5 worm cellular contexts compared by ENCODE assay signal in genomic region chrV:5838576-5839366, ce11.
TF ChIP-seq lines count a peak whose summit lies in the region.

F26F12.2 (minus strand) TSS chrV:5838613.

TF ChIP-seq in whole organism, L1 larva, 84 proteins besides CTCF, POLR2A, EP300 and RAD21 (continues in another document):
- TF ChIP-seq fkh-4 (tag; optimal IDR thresholded peaks at IDR 0.05; lab: Kevin White, UChicago; ENCODE audit: borderline replicate concordance) (no peak), efl-1 (optimal IDR thresholded peaks at IDR 0.05; lab: Kevin White, UChicago) (peak in 1 of 2 experiments; percentile 2), efl-1 (GFP tag; optimal IDR thresholded peaks at IDR 0.05 in 1 of 2; lab: Kevin White, UChicago) (peak in 1 of 2 experiments; percentile 90), nhr-47 (tag; optimal IDR thresholded peaks at IDR 0.05; lab: Kevin White, UChicago) (peak; percentile 36), unc-130 (tag; optimal IDR thresholded peaks at IDR 0.05; lab: Kevin White, UChicago) (no peak), pqm-1 (tag; optimal IDR thresholded peaks at IDR 0.05; lab: Kevin White, UChicago) (no peak), nhr-71 (tag; optimal IDR thresholded peaks at IDR 0.05; lab: Kevin White, UChicago) (peak; percentile 27), F16B12.6 (tag; optimal IDR thresholded peaks at IDR 0.05; lab: Kevin White, UChicago) (no peak), fkh-10 (GFP tag; optimal IDR thresholded peaks at IDR 0.05; lab: Kevin White, UChicago) (no peak), snu-23 (GFP tag; optimal IDR thresholded peaks at IDR 0.05; lab: Kevin White, UChicago) (peak; percentile 17), nhr-84 (tag; optimal IDR thresholded peaks at IDR 0.05; lab: Kevin White, UChicago) (no peak), tlp-1 (tag; optimal IDR thresholded peaks at IDR 0.05; lab: Kevin White, UChicago) (no peak), ama-1 (optimal IDR thresholded peaks at IDR 0.05; lab: Kevin White, UChicago) (peak; percentile 74), sup-37 (GFP tag; optimal IDR thresholded peaks at IDR 0.05; lab: Kevin White, UChicago) (peak; percentile 1), lin-39 (tag; optimal IDR thresholded peaks at IDR 0.05; lab: Kevin White, UChicago) (no peak), nhr-19 (GFP tag; conservative IDR thresholded peaks at IDR 0.05; lab: Robert Waterston, UW) (no peak), aly-2 (tag; optimal IDR thresholded peaks at IDR 0.05; lab: Kevin White, UChicago) (peak; percentile 30), nhr-85 (tag; lab: Kevin White, UChicago) (peak; percentile 32)

TF ChIP-seq in whole organism, L2 larva, 48 proteins besides CTCF, POLR2A, EP300 and RAD21 (continues in another document):
- TF ChIP-seq crh-2 (tag; optimal IDR thresholded peaks at IDR 0.05; lab: Kevin White, UChicago) = no peak
- no peak for TF ChIP-seq fos-1 (tag; optimal IDR thresholded peaks at IDR 0.05; lab: Kevin White, UChicago)
- TF ChIP-seq lin-11 (tag; optimal IDR thresholded peaks at IDR 0.05; lab: Kevin White, UChicago) = no peak
- TF ChIP-seq gmeb-1 (tag; optimal IDR thresholded peaks at IDR 0.05; lab: Kevin White, UChicago) = no peak
- TF ChIP-seq nhr-129 (tag; optimal IDR thresholded peaks at IDR 0.05; lab: Kevin White, UChicago) = peak; percentile 17
- peak; percentile 77 for TF ChIP-seq ama-1 (optimal IDR thresholded peaks at IDR 0.05; lab: Kevin White, UChicago)
- no peak for TF ChIP-seq Y55F3AM.14 (GFP tag; optimal IDR thresholded peaks at IDR 0.05; lab: Kevin White, UChicago)
- peak; percentile 30 for TF ChIP-seq C34F6.9 (tag; optimal IDR thresholded peaks at IDR 0.05; lab: Kevin White, UChicago)
- no peak for TF ChIP-seq lin-13 (GFP tag; optimal IDR thresholded peaks at IDR 0.05; lab: Kevin White, UChicago)
- TF ChIP-seq sma-3 (GFP tag; optimal IDR thresholded peaks at IDR 0.05; lab: Kevin White, UChicago) = peak; percentile 2
- TF ChIP-seq ztf-4 (tag; optimal IDR thresholded peaks at IDR 0.05; lab: Kevin White, UChicago) = peak; percentile 47
- no peak for TF ChIP-seq sem-4 (tag; optimal IDR thresholded peaks at IDR 0.05; lab: Kevin White, UChicago)
- TF ChIP-seq nhr-11 (tag; optimal IDR thresholded peaks at IDR 0.05; lab: Kevin White, UChicago) = no peak
- no peak for TF ChIP-seq nhr-6 (tag; optimal IDR thresholded peaks at IDR 0.05; lab: Kevin White, UChicago)
- TF ChIP-seq dmd-4 (tag; optimal IDR thresholded peaks at IDR 0.05; lab: Kevin White, UChicago) = no peak
- peak in 1 of 2 experiments; percentile 6 for TF ChIP-seq lsy-2 (tag; optimal IDR thresholded peaks at IDR 0.05; lab: Kevin White, UChicago)
- TF ChIP-seq nhr-21 (tag; optimal IDR thresholded peaks at IDR 0.05; lab: Kevin White, UChicago) = no peak
- peak; percentile 58 for TF ChIP-seq blmp-1 (tag; optimal IDR thresholded peaks at IDR 0.05; lab: Kevin White, UChicago; ENCODE audit: insufficient read depth)
- TF ChIP-seq egl-27 (tag; optimal IDR thresholded peaks at IDR 0.05; lab: Kevin White, UChicago) = no peak
- TF ChIP-seq ztf-11 (tag; optimal IDR thresholded peaks at IDR 0.05; lab: Kevin White, UChicago) = no peak

TF ChIP-seq in whole organism, L3 larva, 47 proteins besides CTCF, POLR2A, EP300 and RAD21:
- no peak for TF ChIP-seq daf-12 (tag; optimal IDR thresholded peaks at IDR 0.05; lab: Kevin White, UChicago)
- peak; percentile 45 for TF ChIP-seq nhr-23 (tag; optimal IDR thresholded peaks at IDR 0.05; lab: Kevin White, UChicago)
- TF ChIP-seq nhr-25 (tag; optimal IDR thresholded peaks at IDR 0.05; lab: Kevin White, UChicago) = peak; percentile 56
- TF ChIP-seq lsy-12 (tag; optimal IDR thresholded peaks at IDR 0.05; lab: Kevin White, UChicago) = peak; percentile 46
- no peak for TF ChIP-seq tbx-2 (tag; optimal IDR thresholded peaks at IDR 0.05; lab: Kevin White, UChicago)
- TF ChIP-seq nhr-43 (tag; optimal IDR thresholded peaks at IDR 0.05; lab: Kevin White, UChicago; ENCODE audit: poor library complexity, severe bottlenecking) = peak; percentile 73
- TF ChIP-seq ama-1 (optimal IDR thresholded peaks at IDR 0.05; lab: Kevin White, UChicago) = peak; percentile 85
- peak; percentile 4 for TF ChIP-seq jun-1 (tag; optimal IDR thresholded peaks at IDR 0.05; lab: Kevin White, UChicago)
- TF ChIP-seq elt-2 (tag; optimal IDR thresholded peaks at IDR 0.05; lab: Kevin White, UChicago) = peak; percentile 7
- no peak for TF ChIP-seq lin-39 (tag; optimal IDR thresholded peaks at IDR 0.05; lab: Kevin White, UChicago)

TF ChIP-seq in whole organism, L4 larva, 104 proteins besides CTCF, POLR2A, EP300 and RAD21 (continues in another document):
- TF ChIP-seq nhr-25 (tag; optimal IDR thresholded peaks at IDR 0.05; lab: Kevin White, UChicago; ENCODE audit: borderline replicate concordance, insufficient read depth) = peak; percentile 59
- TF ChIP-seq arid-1 (GFP tag; conservative IDR thresholded peaks at IDR 0.05; lab: Robert Waterston, UW) = peak; percentile 61; the same call in 1 of the 2 replicates
- peak; percentile 6 for TF ChIP-seq nhr-102 (tag; optimal IDR thresholded peaks at IDR 0.05; lab: Kevin White, UChicago)
- TF ChIP-seq aha-1 (tag; lab: Kevin White, UChicago) = peak; percentile 84
- TF ChIP-seq zfp-2 (tag; optimal IDR thresholded peaks at IDR 0.05; lab: Kevin White, UChicago) = no peak
- 0 out of 2 replicates have a peak, but pooled peaks have one; percentile 17 for TF ChIP-seq lin-38 (GFP tag; IDR thresholded peaks at IDR 0.05; lab: Robert Waterston, UW)
- peak; percentile 5; the same call in 1 of the 2 replicates for TF ChIP-seq snpc-1.2 (GFP tag; IDR thresholded peaks at IDR 0.05; lab: Robert Waterston, UW)
- TF ChIP-seq daf-16 (GFP tag; optimal IDR thresholded peaks at IDR 0.05; lab: Kevin White, UChicago) = no peak
- TF ChIP-seq daf-16 (tag; optimal IDR thresholded peaks at IDR 0.05; lab: Kevin White, UChicago) = peak; percentile 26
- no peak for TF ChIP-seq nhr-111 (GFP tag; optimal IDR thresholded peaks at IDR 0.05; lab: Kevin White, UChicago)
- TF ChIP-seq mep-1 (tag; optimal IDR thresholded peaks at IDR 0.05; lab: Kevin White, UChicago) = peak; percentile 39
- no peak for TF ChIP-seq zip-11 (GFP tag; IDR thresholded peaks at IDR 0.05; lab: Robert Waterston, UW)
- TF ChIP-seq sdz-12 (GFP tag; optimal IDR thresholded peaks at IDR 0.05; lab: Kevin White, UChicago) = peak; percentile 78
- TF ChIP-seq ceh-62 (tag; optimal IDR thresholded peaks at IDR 0.05; lab: Kevin White, UChicago) = no peak
- no peak for TF ChIP-seq nhr-41 (GFP tag; IDR thresholded peaks at IDR 0.05; lab: Robert Waterston, UW)
- TF ChIP-seq skn-1 (tag; optimal IDR thresholded peaks at IDR 0.05; lab: Kevin White, UChicago) = no peak
- peak; percentile 41; the same call in 1 of the 2 replicates for TF ChIP-seq lim-7 (GFP tag; IDR thresholded peaks at IDR 0.05; lab: Robert Waterston, UW)
- no peak for TF ChIP-seq D1046.2 (GFP tag; IDR thresholded peaks at IDR 0.05; lab: Robert Waterston, UW)
- TF ChIP-seq nhr-11 (tag; optimal IDR thresholded peaks at IDR 0.05; lab: Kevin White, UChicago) = no peak
- TF ChIP-seq hlh-30 (tag; optimal IDR thresholded peaks at IDR 0.05; lab: Kevin White, UChicago; ENCODE audit: insufficient read depth) = peak; percentile 26
- TF ChIP-seq F37D6.2 (tag; optimal IDR thresholded peaks at IDR 0.05; lab: Kevin White, UChicago) = peak; percentile 26
- TF ChIP-seq madf-9 (GFP tag; conservative IDR thresholded peaks at IDR 0.05; lab: Robert Waterston, UW) = 0 out of 2 replicates have a peak, but pooled peaks have one; percentile 12
- TF ChIP-seq hmg-1.1 (GFP tag; IDR thresholded peaks at IDR 0.05; lab: Robert Waterston, UW) = peak; percentile 39; the same call in 1 of the 2 replicates
- TF ChIP-seq T26A8.4 (GFP tag; IDR thresholded peaks at IDR 0.05; lab: Robert Waterston, UW) = peak; percentile 43; the same call in 1 of the 2 replicates

TF ChIP-seq in whole organism, young adult, 124 proteins besides CTCF, POLR2A, EP300 and RAD21:
- TF ChIP-seq egrh-3 (GFP tag; IDR thresholded peaks at IDR 0.05; lab: Robert Waterston, UW) (no peak), atf-7 (tag; optimal IDR thresholded peaks at IDR 0.05; lab: Kevin White, UChicago) (peak; percentile 19), mel-28 (tag; optimal IDR thresholded peaks at IDR 0.05; lab: Kevin White, UChicago; ENCODE audit: borderline replicate concordance) (peak; percentile 77), dox-1 (GFP tag; IDR thresholded peaks at IDR 0.05; lab: Robert Waterston, UW) (no peak), ZK185.1 (tag; optimal IDR thresholded peaks at IDR 0.05; lab: Kevin White, UChicago; ENCODE audit: poor library complexity, severe bottlenecking) (peak; percentile 75), chd-7 (tag; optimal IDR thresholded peaks at IDR 0.05; lab: Kevin White, UChicago) (peak; percentile 25), attf-6 (GFP tag; IDR thresholded peaks at IDR 0.05; lab: Robert Waterston, UW) (no peak), F37B4.10 (GFP tag; IDR thresholded peaks at IDR 0.05; lab: Robert Waterston, UW) (0 out of 2 replicates have a peak, but pooled peaks have one; percentile 43), ztf-28 (GFP tag; IDR thresholded peaks at IDR 0.05; lab: Robert Waterston, UW) (peak; percentile 10; the same call in 1 of the 2 replicates), F57C9.4 (tag; optimal IDR thresholded peaks at IDR 0.05; lab: Kevin White, UChicago) (peak; percentile 46), cebp-1 (GFP tag; IDR thresholded peaks at IDR 0.05; lab: Robert Waterston, UW) (no peak; the same call in none of the 2 replicates), cebp-1 (tag; optimal IDR thresholded peaks at IDR 0.05; lab: Kevin White, UChicago) (peak; percentile 69), fkh-3 (tag; optimal IDR thresholded peaks at IDR 0.05; lab: Kevin White, UChicago) (peak; percentile 26), madf-8 (GFP tag; conservative IDR thresholded peaks at IDR 0.05; lab: Robert Waterston, UW) (no peak), Y95B8A.8 (GFP tag; IDR thresholded peaks at IDR 0.05; lab: Robert Waterston, UW) (0 out of 2 replicates have a peak, but pooled peaks have one; percentile 56), snpc-3.4 (tag; optimal IDR thresholded peaks at IDR 0.05; lab: Kevin White, UChicago) (no peak), cebp-2 (GFP tag; IDR thresholded peaks at IDR 0.05; lab: Robert Waterston, UW) (0 out of 2 replicates have a peak, but pooled peaks have one; percentile 41), attf-5 (GFP tag; optimal IDR thresholded peaks at IDR 0.05; lab: Kevin White, UChicago) (peak; percentile 43), repo-1 (tag; optimal IDR thresholded peaks at IDR 0.05; lab: Kevin White, UChicago) (peak; percentile 48), hsf-1 (GFP tag; IDR thresholded peaks at IDR 0.05; lab: Robert Waterston, UW) (peak; percentile 8; the same call in 1 of the 2 replicates), madf-6 (GFP tag; IDR thresholded peaks at IDR 0.05; lab: Robert Waterston, UW) (0 out of 2 replicates have a peak, but pooled peaks have one; percentile 4), lin-40 (tag; optimal IDR thresholded peaks at IDR 0.05; lab: Kevin White, UChicago) (peak; percentile 50), ama-1 (optimal IDR thresholded peaks at IDR 0.05; lab: Kevin White, UChicago) (peak; percentile 47), ama-1 (GFP tag; optimal IDR thresholded peaks at IDR 0.05; lab: Kevin White, UChicago) (no peak)
